Fruit fly (Drosophila melanogaster): ENCODE data around the gene Upf1.

The Upf1 gene

DNA sequence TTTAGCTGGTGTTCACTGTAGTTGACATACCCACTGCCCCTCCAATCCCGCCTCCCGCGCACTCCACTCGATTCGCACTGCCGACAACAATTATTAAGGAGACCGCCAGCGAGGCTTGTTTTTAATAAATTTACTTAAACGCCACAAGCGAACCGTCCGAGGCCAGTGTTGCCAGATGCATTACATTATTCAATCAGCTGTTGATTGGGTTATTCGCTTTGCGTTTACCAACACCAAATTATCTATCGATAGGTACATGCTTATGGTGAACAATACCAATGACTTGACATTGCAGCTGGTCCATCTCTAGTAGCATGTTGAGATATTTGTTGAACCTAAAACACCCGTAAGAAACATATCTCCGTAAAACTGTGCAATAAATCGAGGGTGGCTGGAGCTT, 18.2 kb downstream of the Upf1 start, which contains the start of the genes CG10353 and SelG (continued):
- no peak for TF ChIP-seq Smox (GFP tag; optimal IDR thresholded peaks at IDR 0.05)
- peak in 1 of 2 experiments; percentile 6 for TF ChIP-seq ss (GFP tag; optimal IDR thresholded peaks at IDR 0.05)
- TF ChIP-seq eg (GFP tag; IDR thresholded peaks at IDR 0.05) = no peak
- TF ChIP-seq CG6808 (GFP tag; optimal IDR thresholded peaks at IDR 0.05) = no peak
- TF ChIP-seq Eip75B (GFP tag; optimal IDR thresholded peaks at IDR 0.05) = peak; percentile 29
- TF ChIP-seq CG6276 (GFP tag; optimal IDR thresholded peaks at IDR 0.05) = no peak
- TF ChIP-seq CG3919 (GFP tag; optimal IDR thresholded peaks at IDR 0.05) = peak; percentile 34
- no peak for TF ChIP-seq Gug (GFP tag; IDR thresholded peaks at IDR 0.05)
- peak; percentile 25 for TF ChIP-seq Ets21C (GFP tag; optimal IDR thresholded peaks at IDR 0.05)
- TF ChIP-seq esn (GFP tag; optimal IDR thresholded peaks at IDR 0.05) = peak; percentile 50
- peak; percentile 70 for TF ChIP-seq Eip78C (GFP tag)
- TF ChIP-seq CG16779 (tag; optimal IDR thresholded peaks at IDR 0.05) = no peak
- TF ChIP-seq Sox102F (GFP tag; optimal IDR thresholded peaks at IDR 0.05) = no peak

DNA sequence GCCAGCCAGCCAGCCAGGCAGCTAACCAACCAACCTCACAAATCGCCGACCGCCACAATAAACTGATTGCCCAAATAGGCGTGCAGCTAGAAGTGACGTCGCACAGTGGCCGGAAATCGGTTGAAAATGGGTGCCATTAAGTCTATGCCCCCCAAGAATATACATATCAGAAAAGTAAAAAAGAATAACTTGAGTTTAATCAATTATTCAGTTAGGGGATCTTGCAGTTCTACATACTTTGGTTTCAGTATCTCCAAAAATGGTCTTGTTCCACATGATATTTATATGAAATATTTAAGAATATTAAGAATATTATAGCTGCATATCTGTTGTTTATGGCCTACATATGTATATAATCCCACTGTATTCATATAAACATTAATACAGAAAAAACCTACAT, 19.8 kb downstream of the Upf1 start:
- TF ChIP-seq cyc (GFP tag; optimal IDR thresholded peaks at IDR 0.05) (no peak), CG6163 (GFP tag; IDR thresholded peaks at IDR 0.05) (no peak), Hr39 (GFP tag; optimal IDR thresholded peaks at IDR 0.05) (no peak), OdsH (GFP tag; optimal IDR thresholded peaks at IDR 0.05) (no peak), CG6854 (GFP tag; optimal IDR thresholded peaks at IDR 0.05) (no peak), ss (GFP tag; optimal IDR thresholded peaks at IDR 0.05) (no peak), esn (GFP tag; optimal IDR thresholded peaks at IDR 0.05) (no peak), fd85E (GFP tag; optimal IDR thresholded peaks at IDR 0.05) (no peak), CG34406 (GFP tag; optimal IDR thresholded peaks at IDR 0.05) (no peak), CG6792 (GFP tag; optimal IDR thresholded peaks at IDR 0.05) (no peak), CG15336 (GFP tag; IDR thresholded peaks at IDR 0.05) (peak; percentile 31; the same call in 1 of the 2 replicates), CG4318 (GFP tag; optimal IDR thresholded peaks at IDR 0.05) (no peak), CG8632 (GFP tag; optimal IDR thresholded peaks at IDR 0.05) (no peak), Eip78C (GFP tag) (peak; percentile 21), Hr4 (GFP tag; optimal IDR thresholded peaks at IDR 0.05) (peak; percentile 22), CG32006 (GFP tag; optimal IDR thresholded peaks at IDR 0.05) (peak; percentile 52), CG8119 (GFP tag; IDR thresholded peaks at IDR 0.05) (peak; percentile 43; the same call in 1 of the 3 replicates), CG10631 (GFP tag; optimal IDR thresholded peaks at IDR 0.05) (no peak), CG11902 (GFP tag; optimal IDR thresholded peaks at IDR 0.05) (no peak)

dm6 chrX:11884134-11884533, 21.0 kb downstream of the Upf1 start:
- TF ChIP-seq vri (GFP tag; optimal IDR thresholded peaks at IDR 0.05) = peak; percentile 53
- no peak for TF ChIP-seq eg (GFP tag; IDR thresholded peaks at IDR 0.05)
- no peak for TF ChIP-seq dac (GFP tag; optimal IDR thresholded peaks at IDR 0.05)
- no peak for TF ChIP-seq fd59A (GFP tag; optimal IDR thresholded peaks at IDR 0.05)

- TF ChIP-seq OdsH (GFP tag; optimal IDR thresholded peaks at IDR 0.05) = peak; percentile 33
- TF ChIP-seq CG3032 (tag; optimal IDR thresholded peaks at IDR 0.05) = peak; percentile 22
- no peak for TF ChIP-seq ss (GFP tag; optimal IDR thresholded peaks at IDR 0.05)
- TF ChIP-seq Ets96B (tag; optimal IDR thresholded peaks at IDR 0.05) = peak; percentile 16
- peak; percentile 44 for TF ChIP-seq svp (GFP tag)
- TF ChIP-seq eg (GFP tag; IDR thresholded peaks at IDR 0.05) = peak; percentile 35; the same call in 1 of the 3 replicates
- TF ChIP-seq CG8119 (GFP tag; IDR thresholded peaks at IDR 0.05) = 0 out of 3 replicates have a peak, but pooled peaks have one; percentile 30
- no peak for TF ChIP-seq esn (GFP tag; optimal IDR thresholded peaks at IDR 0.05)
- peak; percentile 36 for TF ChIP-seq CG10669 (GFP tag; optimal IDR thresholded peaks at IDR 0.05)
- no peak for TF ChIP-seq net (GFP tag; optimal IDR thresholded peaks at IDR 0.05)
- peak; percentile 42 for TF ChIP-seq CG3919 (GFP tag; optimal IDR thresholded peaks at IDR 0.05)
- TF ChIP-seq CG6792 (GFP tag; optimal IDR thresholded peaks at IDR 0.05) = peak; percentile 25
- peak; percentile 49 for TF ChIP-seq CG32006 (GFP tag; optimal IDR thresholded peaks at IDR 0.05)
- TF ChIP-seq CG16779 (tag; optimal IDR thresholded peaks at IDR 0.05) = no peak
- peak; percentile 81 for TF ChIP-seq Eip78C (GFP tag)
- TF ChIP-seq pdm3 (GFP tag; optimal IDR thresholded peaks at IDR 0.05) = peak; percentile 31
- peak; percentile 19 for TF ChIP-seq CG10631 (GFP tag; optimal IDR thresholded peaks at IDR 0.05)
- TF ChIP-seq Hr4 (GFP tag; optimal IDR thresholded peaks at IDR 0.05) = peak; percentile 25
- TF ChIP-seq achi (GFP tag; optimal IDR thresholded peaks at IDR 0.05) = peak; percentile 10
- no peak for TF ChIP-seq CG6163 (GFP tag; IDR thresholded peaks at IDR 0.05)
- TF ChIP-seq CG8319 (GFP tag; optimal IDR thresholded peaks at IDR 0.05) = no peak
- TF ChIP-seq CG6808 (GFP tag; optimal IDR thresholded peaks at IDR 0.05) = no peak
These were observed 22.7 kb downstream of the Upf1 start for dm6 chrX:11882447-11882846.
